Worm (Caenorhabditis elegans) whole organism, L4 larva: ENCODE data around the gene ZK455.5.

Experiments used
- D1046.2 ChIP-seq: fragments of 200-800 bp; sonication (Bioruptor generic); IDR thresholded peaks from 2 replicates; pipeline ENCODE4 v1.3.6; 2022; ENCODE audit warnings: missing genetic modification characterization, missing compliant biosample characterization
- ama-1 ChIP-seq: fragments of 150-350 bp; optimal IDR thresholded peaks from 2 replicates; lab custom pipeline; 2014; ENCODE audit warnings: inconsistent platforms, mixed read lengths
- ceh-32 ChIP-seq: sonication (generic microtip); optimal IDR thresholded peaks from 2 replicates; lab custom pipeline; 2016; ENCODE audit warnings: mild to moderate bottlenecking, missing genetic modification characterization, missing compliant biosample characterization; ENCODE audit not compliant: poor library complexity
- fos-1 ChIP-seq: fragments of 150-350 bp; optimal IDR thresholded peaks from 2 replicates; lab custom pipeline; 2014; ENCODE audit warnings: missing biosample characterization, missing genetic modification characterization
- lin-13 ChIP-seq: fragments of 150-350 bp; optimal IDR thresholded peaks from 2 replicates; lab custom pipeline; 2014; ENCODE audit warnings: missing biosample characterization, missing genetic modification reagents, missing genetic modification characterization
- nhr-28 ChIP-seq: fragments of 150-350 bp; optimal IDR thresholded peaks from 2 replicates; lab custom pipeline; 2014; ENCODE audit warnings: missing biosample characterization, missing genetic modification characterization
- pqm-1 ChIP-seq: sonication (generic microtip); optimal IDR thresholded peaks from 2 replicates; lab custom pipeline; 2017; ENCODE audit warnings: missing biosample characterization, missing genetic modification characterization
- sdz-12 ChIP-seq: fragments of 200-800 bp; sonication (Bioruptor generic); optimal IDR thresholded peaks from 2 replicates; lab custom pipeline; 2018; ENCODE audit warnings: mild to moderate bottlenecking, missing genetic modification characterization, missing compliant biosample characterization
- spr-3 ChIP-seq: fragments of 200-800 bp; sonication (Bioruptor generic); optimal IDR thresholded peaks from 2 replicates; lab custom pipeline; 2018; ENCODE audit warnings: mild to moderate bottlenecking, missing genetic modification characterization, missing compliant biosample characterization
- vab-7 ChIP-seq: fragments of 200-800 bp; sonication (Bioruptor generic); IDR thresholded peaks from 2 replicates; pipeline ENCODE4 v1.3.6; 2022; ENCODE audit warnings: missing genetic modification reagents, missing genetic modification characterization, missing compliant biosample characterization
- ztf-11 ChIP-seq: fragments of 150-350 bp; optimal IDR thresholded peaks from 2 replicates; lab custom pipeline; 2014; ENCODE audit warnings: missing biosample characterization, missing genetic modification characterization

DNA sequence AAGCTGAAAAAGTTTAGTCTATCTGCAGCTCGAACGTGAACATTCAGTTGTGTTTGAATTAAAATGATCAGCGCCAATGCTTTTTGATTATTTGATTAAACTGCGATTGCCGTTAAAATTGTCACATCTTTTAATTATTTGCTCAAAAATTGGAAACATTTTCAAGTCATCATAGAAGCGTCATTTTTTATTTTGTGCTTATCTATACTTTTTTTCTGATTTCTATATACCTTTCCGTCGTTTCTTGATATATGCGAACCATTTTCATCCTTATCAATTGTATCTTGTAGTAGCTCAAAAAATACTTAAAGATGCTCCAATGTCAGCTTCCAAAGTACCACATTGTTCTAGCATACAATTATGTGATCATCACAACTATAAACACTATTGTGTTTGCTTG lies 24.6 kb upstream of the ZK455.5 start:
- TF ChIP-seq ceh-32 (tag; lab: Kevin White, UChicago): no peak
- TF ChIP-seq ama-1: no peak
- TF ChIP-seq nhr-28 (tag; lab: Kevin White, UChicago): peak; percentile 97
- TF ChIP-seq spr-3 (GFP tag; lab: Kevin White, UChicago): no peak
- no peak for TF ChIP-seq vab-7 (GFP tag; lab: Robert Waterston, UW)
- TF ChIP-seq pqm-1 (tag; lab: Kevin White, UChicago): peak; percentile 54
- no peak for TF ChIP-seq fos-1
- no peak for TF ChIP-seq lin-13
- no peak for TF ChIP-seq ztf-11 (tag; lab: Kevin White, UChicago)
- TF ChIP-seq D1046.2 (GFP tag; lab: Robert Waterston, UW): no peak
- no peak for TF ChIP-seq sdz-12
